Fruit fly (Drosophila melanogaster): Measurements from ENCODE around the gene CG43750.
A peak's percentile ranks its signal among the peaks of the same experiment; 100 is the strongest.

Gene CG43750

DNA sequence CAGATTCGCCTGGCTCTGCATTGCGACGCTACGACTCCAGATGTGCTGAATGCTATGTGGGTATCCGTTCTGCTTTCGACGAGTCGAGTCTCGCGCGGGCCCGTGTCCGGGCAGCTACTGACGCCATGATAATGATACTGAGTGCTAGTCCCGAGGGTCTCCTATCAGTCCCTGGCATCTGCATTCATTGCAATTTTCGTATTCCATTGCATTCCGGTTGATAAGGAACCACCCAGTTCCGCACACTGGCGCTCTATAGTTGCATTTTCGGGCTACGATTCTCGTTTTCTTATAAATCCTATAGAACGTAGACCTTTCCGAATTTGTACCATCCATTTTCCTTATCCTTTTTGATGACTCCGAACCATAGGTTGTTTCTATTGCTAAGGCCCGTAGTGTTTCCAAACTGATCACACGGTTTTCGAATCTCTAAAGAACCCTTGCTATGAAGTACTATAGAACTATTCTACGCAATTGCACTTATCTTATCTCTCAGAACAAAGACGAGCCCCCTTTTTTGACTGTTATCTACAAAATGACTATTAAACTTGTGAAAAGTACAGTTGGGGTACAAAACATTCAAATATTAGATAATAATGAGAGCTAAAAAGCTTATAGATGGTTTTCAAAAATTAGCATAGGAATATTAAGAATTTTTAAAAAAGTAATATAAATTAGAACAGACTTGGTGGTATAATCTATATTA lies 18.9 kb downstream of the CG43750 start, which contains the start of gene CG3597:
CG3597 (minus strand) TSS at position 119 of the 706 bp plus-strand sequence.
- no peak for TF ChIP-seq CG13204 (GFP tag; optimal IDR thresholded peaks at IDR 0.05)
- no peak for TF ChIP-seq fd96Ca (GFP tag; IDR thresholded peaks at IDR 0.05)
- TF ChIP-seq gl (tag; optimal IDR thresholded peaks at IDR 0.05) = no peak
- TF ChIP-seq Snoo (tag; optimal IDR thresholded peaks at IDR 0.05) = no peak
- no peak for TF ChIP-seq CG8301 (tag; optimal IDR thresholded peaks at IDR 0.05)
- TF ChIP-seq EcR (GFP tag; optimal IDR thresholded peaks at IDR 0.05) = no peak
- TF ChIP-seq CG15710 (tag; optimal IDR thresholded peaks at IDR 0.05) = no peak
- no peak for TF ChIP-seq CG34367 (tag; optimal IDR thresholded peaks at IDR 0.05)
- no peak for TF ChIP-seq CG4496 (GFP tag; IDR thresholded peaks at IDR 0.05)
- no peak for TF ChIP-seq CG17806 (tag; optimal IDR thresholded peaks at IDR 0.05)
- TF ChIP-seq CG9948 (tag; optimal IDR thresholded peaks at IDR 0.05) = no peak
- no peak for TF ChIP-seq CG12605 (GFP tag; IDR thresholded peaks at IDR 0.05)
- TF ChIP-seq Ets98B (GFP tag; IDR thresholded peaks at IDR 0.05) = no peak
- TF ChIP-seq rn (GFP tag; IDR thresholded peaks at IDR 0.05) = no peak
- no peak for TF ChIP-seq Pif1B (GFP tag; optimal IDR thresholded peaks at IDR 0.05)
- TF ChIP-seq Pif1A (GFP tag; optimal IDR thresholded peaks at IDR 0.05) = no peak
- TF ChIP-seq D1 (tag; optimal IDR thresholded peaks at IDR 0.05) = no peak

DNA sequence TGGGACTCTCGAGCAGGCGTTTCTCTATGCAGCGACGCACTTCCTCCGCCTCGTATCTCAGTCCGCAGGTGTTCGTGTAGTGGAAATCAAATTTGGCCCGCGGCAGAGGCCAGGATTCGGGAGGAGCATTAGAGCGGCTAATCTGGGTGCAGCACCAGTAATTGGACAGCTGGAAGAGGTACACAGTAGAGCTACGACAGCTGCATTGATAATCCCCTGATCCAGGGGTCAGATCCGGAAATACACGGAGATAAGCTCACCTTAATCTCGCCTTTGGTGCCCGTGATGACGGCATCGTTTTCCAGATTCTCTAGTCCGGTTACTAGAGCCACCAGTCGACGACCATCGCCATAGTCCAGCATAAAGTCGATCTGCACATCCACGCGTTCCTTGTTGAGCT lies 20.1 kb downstream of the CG43750 start:
- TF ChIP-seq CG13204 (GFP tag; optimal IDR thresholded peaks at IDR 0.05) = no peak
- no peak for TF ChIP-seq CG8301 (tag; optimal IDR thresholded peaks at IDR 0.05)
- no peak for TF ChIP-seq Pif1B (GFP tag; optimal IDR thresholded peaks at IDR 0.05)
- TF ChIP-seq rn (GFP tag; IDR thresholded peaks at IDR 0.05) = no peak
- TF ChIP-seq CG10348 (GFP tag; IDR thresholded peaks at IDR 0.05) = no peak
- no peak for TF ChIP-seq Snoo (tag; optimal IDR thresholded peaks at IDR 0.05)
- no peak for TF ChIP-seq CG17806 (tag; optimal IDR thresholded peaks at IDR 0.05)

DNA sequence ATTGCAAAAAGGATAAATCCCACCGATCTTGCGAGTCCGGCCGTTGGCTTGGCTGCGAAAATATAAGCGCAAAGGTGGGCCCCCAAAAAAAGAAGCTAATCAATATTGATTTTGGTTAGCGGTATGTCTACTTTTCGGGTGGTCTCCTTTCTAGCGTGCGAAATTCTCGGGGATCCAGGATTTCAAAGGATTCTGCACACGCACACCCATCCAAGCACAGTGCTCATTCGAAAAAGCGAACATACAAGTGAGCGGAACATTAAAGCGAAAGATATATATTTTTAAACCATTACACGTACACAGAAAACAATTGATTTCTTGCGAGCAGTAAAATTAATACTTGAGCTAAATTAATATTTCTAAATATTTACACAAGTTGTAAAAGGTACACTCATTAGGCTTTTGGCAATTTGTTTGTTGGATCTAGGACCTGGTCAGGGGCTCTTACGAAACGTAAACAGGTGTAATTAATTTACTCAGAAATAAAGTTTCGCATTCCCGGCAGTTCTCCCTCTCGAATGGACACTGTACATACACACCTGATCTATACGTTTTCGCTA lies 24.8 kb downstream of the CG43750 start:
- TF ChIP-seq Ets98B (GFP tag; IDR thresholded peaks at IDR 0.05) (no peak; the same call in 1 of the 2 replicates), EcR (GFP tag; optimal IDR thresholded peaks at IDR 0.05) (no peak), CG4496 (GFP tag; IDR thresholded peaks at IDR 0.05) (no peak), CG8159 (tag; optimal IDR thresholded peaks at IDR 0.05) (peak; percentile 51), CG10348 (GFP tag; IDR thresholded peaks at IDR 0.05) (no peak), fd96Ca (GFP tag; IDR thresholded peaks at IDR 0.05) (peak; percentile 12; the same call in 1 of the 3 replicates), D1 (tag; optimal IDR thresholded peaks at IDR 0.05) (no peak), CG9948 (tag; optimal IDR thresholded peaks at IDR 0.05) (peak; percentile 41), Snoo (tag; optimal IDR thresholded peaks at IDR 0.05) (no peak), CG13204 (GFP tag; optimal IDR thresholded peaks at IDR 0.05) (no peak), Pif1B (GFP tag; optimal IDR thresholded peaks at IDR 0.05) (peak; percentile 25), rn (GFP tag; IDR thresholded peaks at IDR 0.05) (no peak), CG17806 (tag; optimal IDR thresholded peaks at IDR 0.05) (peak; percentile 28), CG34367 (tag; optimal IDR thresholded peaks at IDR 0.05) (peak; percentile 2), CG15710 (tag; optimal IDR thresholded peaks at IDR 0.05) (peak; percentile 39), CG32121 (GFP tag; IDR thresholded peaks at IDR 0.05) (no peak), CG14655 (GFP tag; optimal IDR thresholded peaks at IDR 0.05) (peak; percentile 38), CG12605 (GFP tag; IDR thresholded peaks at IDR 0.05) (no peak), gl (tag; optimal IDR thresholded peaks at IDR 0.05) (no peak), Pif1A (GFP tag; optimal IDR thresholded peaks at IDR 0.05) (peak; percentile 35), CG8301 (tag; optimal IDR thresholded peaks at IDR 0.05) (peak; percentile 20)

DNA sequence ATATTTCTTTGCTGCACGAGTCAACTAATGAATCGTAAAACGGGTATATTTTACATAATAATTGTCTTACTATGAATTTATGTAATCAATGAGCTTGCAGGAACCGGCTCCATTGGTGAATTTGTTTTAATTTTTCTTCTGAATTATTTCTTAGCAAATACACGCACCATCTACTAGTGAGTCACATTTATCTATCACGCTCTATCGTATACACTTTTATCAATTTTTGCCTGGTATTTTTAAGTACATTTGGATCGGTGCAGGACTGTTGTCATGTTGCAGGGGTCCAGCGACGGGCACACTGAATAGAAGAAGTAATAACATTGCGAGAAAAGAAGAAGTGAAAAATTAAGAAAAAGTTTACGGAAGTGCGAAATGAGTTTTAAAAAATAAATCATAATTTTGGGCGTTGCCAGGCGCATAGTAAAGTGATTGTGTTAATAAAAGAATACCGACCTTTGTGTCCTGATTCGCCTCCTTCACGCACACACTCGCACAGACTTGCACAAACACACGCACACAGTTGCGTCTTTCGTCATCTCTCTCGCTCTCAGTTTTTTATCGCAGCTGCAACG lies 25.3 kb downstream of the CG43750 start, which contains the start of the genes Rab5 and Axud1:
Rab5 (minus strand) TSS at position 197 of the 575 bp plus-strand sequence.
Axud1 (plus strand) TSS at position 269 of the 575 bp plus-strand sequence.
- TF ChIP-seq D1 (tag; optimal IDR thresholded peaks at IDR 0.05) (no peak), Pif1B (GFP tag; optimal IDR thresholded peaks at IDR 0.05) (no peak), CG15710 (tag; optimal IDR thresholded peaks at IDR 0.05) (no peak), gl (tag; optimal IDR thresholded peaks at IDR 0.05) (no peak), CG14655 (GFP tag; optimal IDR thresholded peaks at IDR 0.05) (no peak), Ets98B (GFP tag; IDR thresholded peaks at IDR 0.05) (peak; percentile 58; the same call in 1 of the 2 replicates), CG32121 (GFP tag; IDR thresholded peaks at IDR 0.05) (peak; percentile 53; the same call in 1 of the 2 replicates), CG10348 (GFP tag; IDR thresholded peaks at IDR 0.05) (no peak), rn (GFP tag; IDR thresholded peaks at IDR 0.05) (no peak), CG13204 (GFP tag; optimal IDR thresholded peaks at IDR 0.05) (no peak), CG12605 (GFP tag; IDR thresholded peaks at IDR 0.05) (peak; percentile 56; the same call in 1 of the 2 replicates), Snoo (tag; optimal IDR thresholded peaks at IDR 0.05) (peak; percentile 8), fd96Ca (GFP tag; IDR thresholded peaks at IDR 0.05) (peak; percentile 38; the same call in 1 of the 3 replicates), CG4496 (GFP tag; IDR thresholded peaks at IDR 0.05) (peak; percentile 34; the same call in 1 of the 3 replicates), CG9948 (tag; optimal IDR thresholded peaks at IDR 0.05) (no peak), CG34367 (tag; optimal IDR thresholded peaks at IDR 0.05) (peak; percentile 7)

DNA sequence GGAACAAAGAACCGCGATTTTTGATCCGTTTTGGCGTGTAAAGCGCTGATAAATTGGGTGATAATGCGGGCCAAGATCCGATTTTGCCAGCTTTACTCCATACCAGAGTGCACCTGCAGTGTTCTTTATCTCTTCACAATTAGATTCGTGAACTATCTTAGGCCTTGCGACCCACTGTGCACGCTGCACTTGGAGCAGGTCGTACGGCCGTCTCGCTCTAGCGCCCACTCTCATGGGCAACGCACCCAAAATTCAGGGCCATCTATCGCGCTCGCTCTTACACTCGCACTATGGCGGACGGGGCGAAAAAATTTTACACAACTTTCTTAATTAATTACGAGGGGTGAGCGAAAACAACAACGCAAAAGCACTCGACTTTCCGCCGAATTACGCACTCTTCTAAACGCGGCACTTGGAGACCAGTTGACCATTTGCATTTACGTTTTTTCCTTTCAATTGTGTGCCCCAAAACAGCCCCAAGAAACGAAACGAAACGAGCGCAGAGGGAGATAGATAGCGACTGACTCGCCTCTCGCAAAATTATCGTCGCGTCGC lies 26.2 kb downstream of the CG43750 start:
- peak; percentile 16; the same call in 1 of the 3 replicates for TF ChIP-seq fd96Ca (GFP tag; IDR thresholded peaks at IDR 0.05)
- no peak for TF ChIP-seq CG12605 (GFP tag; IDR thresholded peaks at IDR 0.05)
- no peak for TF ChIP-seq CG8159 (tag; optimal IDR thresholded peaks at IDR 0.05)
- no peak for TF ChIP-seq CG8301 (tag; optimal IDR thresholded peaks at IDR 0.05)
- no peak for TF ChIP-seq CG15710 (tag; optimal IDR thresholded peaks at IDR 0.05)
- no peak for TF ChIP-seq CG17806 (tag; optimal IDR thresholded peaks at IDR 0.05)
- no peak for TF ChIP-seq CG14655 (GFP tag; optimal IDR thresholded peaks at IDR 0.05)
- TF ChIP-seq rn (GFP tag; IDR thresholded peaks at IDR 0.05) = no peak
- TF ChIP-seq CG32121 (GFP tag; IDR thresholded peaks at IDR 0.05) = 0 out of 2 replicates have a peak, but pooled peaks have one; percentile 12
- no peak for TF ChIP-seq Pif1B (GFP tag; optimal IDR thresholded peaks at IDR 0.05)
- TF ChIP-seq CG4496 (GFP tag; IDR thresholded peaks at IDR 0.05) = no peak
- TF ChIP-seq EcR (GFP tag; optimal IDR thresholded peaks at IDR 0.05) = peak; percentile 14
- TF ChIP-seq CG34367 (tag; optimal IDR thresholded peaks at IDR 0.05) = no peak
- TF ChIP-seq Pif1A (GFP tag; optimal IDR thresholded peaks at IDR 0.05) = no peak
- TF ChIP-seq Ets98B (GFP tag; IDR thresholded peaks at IDR 0.05) = peak; percentile 18; the same call in 1 of the 2 replicates
- no peak for TF ChIP-seq Snoo (tag; optimal IDR thresholded peaks at IDR 0.05)
- TF ChIP-seq CG9948 (tag; optimal IDR thresholded peaks at IDR 0.05) = no peak
- TF ChIP-seq D1 (tag; optimal IDR thresholded peaks at IDR 0.05) = no peak
- no peak for TF ChIP-seq CG13204 (GFP tag; optimal IDR thresholded peaks at IDR 0.05)
- TF ChIP-seq gl (tag; optimal IDR thresholded peaks at IDR 0.05) = no peak
- TF ChIP-seq CG10348 (GFP tag; IDR thresholded peaks at IDR 0.05) = no peak
